Fruit fly (Drosophila melanogaster): ENCODE results near the gene CG5412.
A peak's percentile ranks its signal among the peaks of the same experiment; 100 is the strongest.

DNA sequence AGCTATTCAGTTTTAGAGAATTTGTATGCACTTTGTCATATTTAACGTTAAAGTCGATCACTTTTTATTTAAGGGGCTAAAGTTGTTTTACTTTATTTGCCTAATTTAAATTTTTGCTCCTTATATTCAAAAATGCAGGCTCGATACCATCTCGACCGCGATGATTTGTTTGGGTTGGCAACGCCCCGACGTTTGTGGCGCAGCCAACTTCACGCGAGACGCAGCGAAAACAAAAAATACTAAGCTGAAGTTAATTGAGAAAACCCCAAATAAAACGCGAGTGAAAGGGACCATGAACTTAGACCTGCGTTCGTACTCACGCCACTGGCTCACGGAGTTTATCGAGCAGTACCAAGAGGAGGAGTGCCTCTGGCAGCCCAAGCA lies 18.8 kb upstream of the CG5412 start:
- TF ChIP-seq ERR (GFP tag; optimal IDR thresholded peaks at IDR 0.05) (no peak), unpg (GFP tag; optimal IDR thresholded peaks at IDR 0.05) (no peak), D19B (GFP tag; optimal IDR thresholded peaks at IDR 0.05) (no peak), H15 (GFP tag; IDR thresholded peaks at IDR 0.05) (peak; percentile 34; the same call in 1 of the 3 replicates), Dll (GFP tag; IDR thresholded peaks at IDR 0.05; ENCODE audit: partially characterized antibody) (peak; percentile 69), CG6683 (GFP tag; optimal IDR thresholded peaks at IDR 0.05) (no peak), CG6689 (GFP tag; IDR thresholded peaks at IDR 0.05) (no peak), pfk (GFP tag; optimal IDR thresholded peaks at IDR 0.05) (no peak)

Measured in whole organism, embryonic.